Worm (Caenorhabditis elegans) whole organism, midembryonic: ENCODE data around the gene K09G1.2.

ENCODE experiments used
- T22C8.4 ChIP-seq: fragments of 200-800 bp; sonication (Bioruptor generic); IDR thresholded peaks from 2 replicates; pipeline ENCODE4 v1.3.6; 2022; ENCODE audit warnings: missing genetic modification characterization, missing compliant biosample characterization
- cog-1 ChIP-seq: sonication (generic microtip); optimal IDR thresholded peaks from 2 replicates; lab custom pipeline; 2016; ENCODE audit warnings: missing genetic modification characterization, missing compliant biosample characterization
- flt-1 ChIP-seq: fragments of 200-800 bp; sonication (Bioruptor generic); IDR thresholded peaks from 2 replicates; pipeline ENCODE4 v1.3.6; 2022; ENCODE audit warnings: missing genetic modification characterization, missing compliant biosample characterization
- klf-2 ChIP-seq: fragments of 200-800 bp; sonication (Bioruptor generic); conservative IDR thresholded peaks from 2 replicates; pipeline ENCODE4 v1.3.6; 2022; ENCODE audit warnings: missing genetic modification reagents, missing genetic modification characterization, missing compliant biosample characterization
- med-1 ChIP-seq: sonication (generic microtip); optimal IDR thresholded peaks from 2 replicates; lab custom pipeline; 2017; ENCODE audit warnings: missing genetic modification characterization, mild to moderate bottlenecking, missing compliant biosample characterization, antibody characterized with exemption, missing genetic modification reagents; ENCODE audit not compliant: insufficient read depth
- ref-1 ChIP-seq: fragments of 200-800 bp; sonication (Bioruptor generic); conservative IDR thresholded peaks from 2 replicates; pipeline ENCODE4 v1.3.6; 2022; ENCODE audit warnings: missing genetic modification reagents, missing genetic modification characterization, missing compliant biosample characterization
- tab-1 ChIP-seq: fragments of 200-800 bp; sonication (Bioruptor generic); IDR thresholded peaks from 2 replicates; pipeline ENCODE4 v1.3.6; 2022; ENCODE audit warnings: missing genetic modification characterization, missing compliant biosample characterization
- ztf-23 ChIP-seq: fragments of 200-800 bp; sonication (Bioruptor generic); IDR thresholded peaks from 2 replicates; pipeline ENCODE4 v1.3.6; 2022; ENCODE audit warnings: missing genetic modification reagents, missing genetic modification characterization, missing compliant biosample characterization
- ztf-29 ChIP-seq: fragments of 200-800 bp; sonication (Bioruptor generic); IDR thresholded peaks from 2 replicates; pipeline ENCODE4 v1.3.6; 2022; ENCODE audit warnings: missing genetic modification reagents, missing genetic modification characterization, missing compliant biosample characterization

The K09G1.2 gene

ce11 chrV:9629643-9630042 is 39.2 kb downstream of the K09G1.2 start, which contains the start of gene col-146:
TSS of gene col-146 (plus strand) at chrV:9629943.
- no peak for TF ChIP-seq ztf-29
- TF ChIP-seq tab-1 = no peak
- no peak for TF ChIP-seq klf-2 (GFP tag; lab: Robert Waterston, UW)
- TF ChIP-seq cog-1 = no peak
- no peak for TF ChIP-seq ztf-23 (GFP tag; lab: Robert Waterston, UW)
- no peak for TF ChIP-seq ref-1 (GFP tag; lab: Robert Waterston, UW)
- TF ChIP-seq med-1 (GFP tag; lab: Kevin White, UChicago) = no peak
- no peak for TF ChIP-seq T22C8.4 (GFP tag; lab: Robert Waterston, UW)
- no peak for TF ChIP-seq flt-1 (GFP tag; lab: Robert Waterston, UW)

DNA sequence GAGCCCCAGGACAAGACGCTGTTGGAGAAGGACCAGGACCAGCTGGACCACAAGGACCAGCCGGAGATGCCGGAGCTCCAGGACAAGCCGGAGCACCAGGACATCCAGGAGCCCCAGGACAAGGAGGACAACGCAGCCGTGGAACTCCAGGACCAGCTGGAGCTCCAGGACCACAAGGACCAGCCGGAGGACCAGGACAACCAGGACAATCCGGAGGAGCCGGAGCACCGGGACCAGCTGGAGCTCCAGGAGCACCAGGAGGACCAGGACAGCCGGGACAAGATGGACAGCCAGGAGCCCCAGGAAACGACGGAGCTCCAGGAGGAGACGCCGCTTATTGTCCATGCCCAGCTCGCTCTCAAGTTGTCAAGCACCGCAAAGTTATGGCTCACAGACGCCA is 40.1 kb downstream of the K09G1.2 start:
- TF ChIP-seq flt-1 (GFP tag; lab: Robert Waterston, UW) (no peak), T22C8.4 (GFP tag; lab: Robert Waterston, UW) (no peak), ztf-29 (no peak), ref-1 (GFP tag; lab: Robert Waterston, UW) (no peak), tab-1 (no peak), ztf-23 (GFP tag; lab: Robert Waterston, UW) (no peak), med-1 (GFP tag; lab: Kevin White, UChicago) (no peak)

DNA sequence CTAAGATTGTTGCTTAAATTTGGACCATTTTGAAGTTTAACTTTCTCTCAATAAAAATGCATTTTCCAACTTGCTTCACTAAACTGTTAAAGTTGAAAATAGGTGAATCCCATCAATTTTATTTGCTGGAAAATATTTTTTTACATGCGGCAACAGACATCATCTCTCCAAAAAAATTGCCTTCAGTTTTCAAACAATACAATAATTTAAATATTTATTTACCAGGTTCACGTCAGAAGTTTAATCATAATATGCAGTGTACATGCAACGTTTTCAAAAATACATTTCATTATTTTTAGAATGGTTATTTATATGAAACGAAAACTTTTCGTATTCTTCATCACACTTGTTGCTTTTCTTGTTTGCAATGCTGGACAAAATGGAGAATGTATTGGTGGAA is 40.5 kb downstream of the K09G1.2 start, which contains the start of gene T06E4.5:
T06E4.5 (plus strand) TSS at position 301 of the 400 bp plus-strand sequence.
- no peak for TF ChIP-seq ztf-23 (GFP tag; lab: Robert Waterston, UW)
- no peak for TF ChIP-seq ref-1 (GFP tag; lab: Robert Waterston, UW)
- TF ChIP-seq flt-1 (GFP tag; lab: Robert Waterston, UW) = no peak
- no peak for TF ChIP-seq tab-1
- TF ChIP-seq T22C8.4 (GFP tag; lab: Robert Waterston, UW) = no peak
- no peak for TF ChIP-seq klf-2 (GFP tag; lab: Robert Waterston, UW)
- no peak for TF ChIP-seq cog-1
- no peak for TF ChIP-seq ztf-29
- TF ChIP-seq med-1 (GFP tag; lab: Kevin White, UChicago) = no peak

- TF ChIP-seq flt-1 (GFP tag; lab: Robert Waterston, UW) (no peak), ztf-29 (no peak), klf-2 (GFP tag; lab: Robert Waterston, UW) (no peak), T22C8.4 (GFP tag; lab: Robert Waterston, UW) (no peak), ztf-23 (GFP tag; lab: Robert Waterston, UW) (no peak), cog-1 (no peak), med-1 (GFP tag; lab: Kevin White, UChicago) (no peak)
Measured at ce11 chrV:9632348-9632747, 41.9 kb downstream of the K09G1.2 start.

DNA sequence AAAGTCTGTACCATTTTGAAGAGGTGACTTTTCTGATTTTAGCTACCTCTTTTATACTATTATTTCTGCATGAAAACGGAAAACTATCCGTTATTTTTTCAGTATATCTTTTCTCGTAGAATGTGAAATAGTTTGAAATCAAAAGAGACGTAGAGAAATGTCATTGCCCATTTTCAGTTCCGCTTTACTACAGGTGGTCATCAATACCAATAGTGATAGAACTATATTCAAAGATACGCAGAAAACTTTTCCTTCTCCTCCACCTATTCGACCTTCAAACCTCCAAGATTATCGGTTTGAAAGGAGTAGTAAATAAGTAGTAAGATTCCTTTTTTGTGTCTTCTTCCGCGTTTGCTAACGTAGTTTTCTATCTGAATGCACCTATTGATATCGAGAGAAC is 42.9 kb downstream of the K09G1.2 start, which contains the start of gene col-147:
col-147 (minus strand) TSS at position 26 of the 400 bp plus-strand sequence.
- TF ChIP-seq cog-1 (no peak), T22C8.4 (GFP tag; lab: Robert Waterston, UW) (no peak), ztf-29 (no peak), ztf-23 (GFP tag; lab: Robert Waterston, UW) (no peak), flt-1 (GFP tag; lab: Robert Waterston, UW) (no peak), ref-1 (GFP tag; lab: Robert Waterston, UW) (no peak), med-1 (GFP tag; lab: Kevin White, UChicago) (no peak), tab-1 (no peak), klf-2 (GFP tag; lab: Robert Waterston, UW) (no peak)
